Worm (Caenorhabditis elegans) whole organism, midembryonic: Measurements from ENCODE around the gene unc-25.

Experiments
- T22C8.4 ChIP-seq: fragments of 200-800 bp; sonication (Bioruptor generic); IDR thresholded peaks from 2 replicates; pipeline ENCODE4 v1.3.6; 2022; ENCODE audit warnings: missing genetic modification characterization, missing compliant biosample characterization
- cog-1 ChIP-seq: sonication (generic microtip); optimal IDR thresholded peaks from 2 replicates; lab custom pipeline; 2016; ENCODE audit warnings: missing genetic modification characterization, missing compliant biosample characterization
- flt-1 ChIP-seq: fragments of 200-800 bp; sonication (Bioruptor generic); IDR thresholded peaks from 2 replicates; pipeline ENCODE4 v1.3.6; 2022; ENCODE audit warnings: missing genetic modification characterization, missing compliant biosample characterization
- klf-2 ChIP-seq: fragments of 200-800 bp; sonication (Bioruptor generic); conservative IDR thresholded peaks from 2 replicates; pipeline ENCODE4 v1.3.6; 2022; ENCODE audit warnings: missing genetic modification reagents, missing genetic modification characterization, missing compliant biosample characterization
- med-1 ChIP-seq: sonication (generic microtip); optimal IDR thresholded peaks from 2 replicates; lab custom pipeline; 2017; ENCODE audit warnings: missing genetic modification characterization, mild to moderate bottlenecking, missing compliant biosample characterization, antibody characterized with exemption, missing genetic modification reagents; ENCODE audit not compliant: insufficient read depth
- ref-1 ChIP-seq: fragments of 200-800 bp; sonication (Bioruptor generic); conservative IDR thresholded peaks from 2 replicates; pipeline ENCODE4 v1.3.6; 2022; ENCODE audit warnings: missing genetic modification reagents, missing genetic modification characterization, missing compliant biosample characterization
- tab-1 ChIP-seq: fragments of 200-800 bp; sonication (Bioruptor generic); IDR thresholded peaks from 2 replicates; pipeline ENCODE4 v1.3.6; 2022; ENCODE audit warnings: missing genetic modification characterization, missing compliant biosample characterization
- ztf-23 ChIP-seq: fragments of 200-800 bp; sonication (Bioruptor generic); IDR thresholded peaks from 2 replicates; pipeline ENCODE4 v1.3.6; 2022; ENCODE audit warnings: missing genetic modification reagents, missing genetic modification characterization, missing compliant biosample characterization
- ztf-29 ChIP-seq: fragments of 200-800 bp; sonication (Bioruptor generic); IDR thresholded peaks from 2 replicates; pipeline ENCODE4 v1.3.6; 2022; ENCODE audit warnings: missing genetic modification reagents, missing genetic modification characterization, missing compliant biosample characterization

unc-25 gene

ce11 chrIII:12934417-12934816 is 8.0 kb upstream of the unc-25 start, which contains the start of gene epg-3:
epg-3 (plus strand) TSS chrIII:12934717.
- TF ChIP-seq ztf-23 (GFP tag; lab: Robert Waterston, UW) (no peak), ref-1 (GFP tag; lab: Robert Waterston, UW) (no peak), flt-1 (GFP tag; lab: Robert Waterston, UW) (no peak), cog-1 (tag; lab: Kevin White, UChicago) (no peak), ztf-29 (no peak), T22C8.4 (GFP tag; lab: Robert Waterston, UW) (no peak)

DNA sequence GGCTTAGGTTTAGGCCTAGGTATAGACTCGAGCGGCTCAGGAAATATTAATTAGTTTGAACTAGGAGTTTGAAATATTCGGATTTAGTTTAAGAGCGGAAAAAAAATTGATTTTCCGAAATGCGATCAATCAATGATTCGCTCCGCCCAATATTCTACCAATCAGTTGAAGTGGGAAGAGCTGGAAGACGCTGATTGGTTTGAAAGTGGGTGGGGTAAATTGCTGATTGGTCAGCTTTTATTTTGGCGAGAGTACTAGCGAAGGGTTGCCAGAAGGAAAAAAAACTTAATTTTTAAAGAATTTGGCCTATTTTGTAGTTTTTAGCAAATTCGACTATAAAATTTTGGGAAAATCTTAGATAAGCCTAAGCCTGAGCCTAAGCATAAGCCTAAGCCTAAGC is 1.6 kb downstream of the unc-25 start:
- TF ChIP-seq ref-1 (GFP tag; lab: Robert Waterston, UW) (no peak), tab-1 (GFP tag; lab: Robert Waterston, UW) (no peak), med-1 (GFP tag; lab: Kevin White, UChicago) (no peak), T22C8.4 (GFP tag; lab: Robert Waterston, UW) (no peak), ztf-29 (no peak), klf-2 (GFP tag; lab: Robert Waterston, UW) (no peak), cog-1 (tag; lab: Kevin White, UChicago) (no peak), ztf-23 (GFP tag; lab: Robert Waterston, UW) (no peak), flt-1 (GFP tag; lab: Robert Waterston, UW) (no peak)

DNA sequence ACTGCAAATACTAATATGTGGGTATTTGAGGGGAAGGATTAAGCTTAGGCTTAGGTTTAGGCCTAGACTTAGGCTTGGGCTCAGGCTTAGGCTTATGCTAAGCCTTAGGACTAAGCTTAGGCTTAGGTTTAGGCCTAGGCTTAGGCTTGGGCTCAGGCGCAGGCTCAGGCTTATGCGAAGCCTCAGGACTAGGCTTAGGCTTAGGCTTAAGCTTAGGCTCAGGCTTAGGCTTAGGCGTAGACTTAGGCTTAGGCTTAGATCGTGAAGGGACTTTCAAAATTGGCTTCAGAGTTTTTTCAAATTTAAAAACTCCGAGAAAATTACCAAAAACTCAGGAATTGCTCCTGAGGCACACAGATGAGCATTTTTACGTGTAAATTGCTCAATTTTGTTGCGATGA is 2.6 kb downstream of the unc-25 start:
- TF ChIP-seq flt-1 (GFP tag; lab: Robert Waterston, UW): no peak
- TF ChIP-seq ztf-23 (GFP tag; lab: Robert Waterston, UW): no peak
- TF ChIP-seq T22C8.4 (GFP tag; lab: Robert Waterston, UW): no peak
- TF ChIP-seq ztf-29: peak; percentile 58; the same call in 1 of the 2 replicates
- no peak for TF ChIP-seq klf-2 (GFP tag; lab: Robert Waterston, UW)
- no peak for TF ChIP-seq tab-1 (GFP tag; lab: Robert Waterston, UW)
- no peak for TF ChIP-seq cog-1 (tag; lab: Kevin White, UChicago)

DNA sequence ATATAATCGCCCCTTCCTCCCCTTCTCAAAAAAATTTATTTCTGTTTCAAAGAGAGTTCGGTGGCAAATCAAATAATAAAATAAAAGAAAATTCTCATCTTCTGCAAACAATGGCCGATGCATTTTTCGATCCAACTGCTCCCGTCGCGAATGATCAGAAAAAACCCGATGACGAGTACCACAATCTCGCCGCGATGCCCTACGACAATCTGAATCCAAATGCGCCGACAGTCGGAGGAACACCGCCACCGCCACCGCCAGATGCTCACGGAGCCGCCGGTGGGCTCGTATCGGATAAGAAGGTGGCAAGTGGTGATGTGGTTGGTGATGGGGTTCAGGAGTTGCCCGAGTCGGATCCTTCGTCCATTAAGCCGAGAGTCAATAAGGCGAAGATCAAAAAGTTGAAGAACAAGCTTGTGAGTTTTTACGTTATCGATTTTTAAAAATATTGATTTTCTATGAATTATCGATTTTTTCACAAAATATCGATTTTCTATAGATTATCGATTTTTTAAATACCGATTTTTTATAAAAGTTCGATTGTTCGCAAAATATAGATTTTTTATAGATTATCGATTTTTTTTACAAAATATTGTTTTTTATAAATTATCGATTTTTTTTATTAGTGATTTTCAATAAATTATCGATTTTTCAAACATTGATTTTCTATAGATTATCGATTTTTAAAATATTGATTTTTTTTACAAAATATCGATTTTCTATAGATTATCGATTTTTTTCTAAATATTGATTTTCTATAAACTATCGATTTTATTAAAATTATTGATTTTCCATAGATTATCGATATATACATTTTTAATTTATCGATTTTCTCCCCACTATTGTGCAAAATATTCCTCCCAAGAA is 9.1 kb downstream of the unc-25 start, which contains the start of gene Y39E4A.1:
TSS of gene Y39E4A.1 (plus strand) at position 51 of the 867 bp plus-strand sequence.
- TF ChIP-seq ref-1 (GFP tag; lab: Robert Waterston, UW) (no peak), T22C8.4 (GFP tag; lab: Robert Waterston, UW) (peak; percentile 87)

ce11 chrIII:12952615-12953014 is 10.2 kb downstream of the unc-25 start:
- TF ChIP-seq T22C8.4 (GFP tag; lab: Robert Waterston, UW) (peak; percentile 24), klf-2 (GFP tag; lab: Robert Waterston, UW) (no peak)

ce11 chrIII:12959286-12959685 is 16.8 kb downstream of the unc-25 start:
- TF ChIP-seq T22C8.4 (GFP tag; lab: Robert Waterston, UW) (no peak), ztf-29 (no peak), med-1 (GFP tag; lab: Kevin White, UChicago) (no peak), tab-1 (GFP tag; lab: Robert Waterston, UW) (no peak), flt-1 (GFP tag; lab: Robert Waterston, UW) (no peak), ztf-23 (GFP tag; lab: Robert Waterston, UW) (no peak), ref-1 (GFP tag; lab: Robert Waterston, UW) (no peak), klf-2 (GFP tag; lab: Robert Waterston, UW) (no peak), cog-1 (tag; lab: Kevin White, UChicago) (no peak)

DNA sequence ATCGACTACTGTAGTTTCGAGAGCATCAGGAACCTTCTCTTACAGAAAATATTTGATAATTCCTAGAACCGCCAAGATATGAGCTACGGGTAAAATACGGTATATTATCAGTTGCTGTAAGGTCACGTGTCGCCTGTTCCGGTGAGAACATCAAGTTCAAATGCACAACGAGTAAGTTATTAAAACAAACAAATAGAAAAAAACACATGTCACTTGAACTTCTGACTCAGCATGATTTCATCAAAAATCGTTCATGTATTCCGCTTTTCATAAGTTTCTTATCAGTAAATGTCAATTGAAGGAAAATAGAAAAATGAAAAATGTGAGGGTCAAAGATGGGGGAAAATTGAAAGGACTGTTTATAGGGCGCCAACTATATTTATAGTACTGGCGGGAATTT is 18.3 kb downstream of the unc-25 start:
- TF ChIP-seq ztf-29: no peak
- TF ChIP-seq ref-1 (GFP tag; lab: Robert Waterston, UW): no peak
- TF ChIP-seq flt-1 (GFP tag; lab: Robert Waterston, UW): no peak
- TF ChIP-seq tab-1 (GFP tag; lab: Robert Waterston, UW): no peak
- TF ChIP-seq ztf-23 (GFP tag; lab: Robert Waterston, UW): no peak
- no peak for TF ChIP-seq T22C8.4 (GFP tag; lab: Robert Waterston, UW)
- TF ChIP-seq med-1 (GFP tag; lab: Kevin White, UChicago): no peak
- no peak for TF ChIP-seq cog-1 (tag; lab: Kevin White, UChicago)
- TF ChIP-seq klf-2 (GFP tag; lab: Robert Waterston, UW): no peak

DNA sequence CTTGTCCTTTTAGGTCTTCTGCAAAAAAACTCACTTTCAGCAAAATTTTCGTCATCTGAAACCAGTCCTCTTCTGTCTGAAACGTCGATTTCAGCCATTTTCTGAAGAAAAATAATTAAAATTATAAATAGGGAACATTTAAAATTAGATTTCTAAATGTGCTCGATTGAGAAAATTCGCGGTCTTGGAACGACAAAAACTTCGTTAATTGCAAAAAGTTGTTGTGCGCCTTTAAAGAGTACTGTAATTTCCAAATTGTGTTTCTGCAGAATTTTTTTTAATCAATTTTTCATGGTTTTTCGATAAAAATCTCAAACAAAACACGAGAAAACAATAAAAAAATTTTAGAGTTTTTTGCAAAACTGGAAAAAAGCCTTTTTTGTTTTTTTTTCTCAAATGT is 24.4 kb downstream of the unc-25 start, which contains the start of gene ttm-1:
TSS of gene ttm-1 (minus strand) at position 101 of the 400 bp plus-strand sequence.
- TF ChIP-seq ref-1 (GFP tag; lab: Robert Waterston, UW) (no peak), T22C8.4 (GFP tag; lab: Robert Waterston, UW) (no peak), flt-1 (GFP tag; lab: Robert Waterston, UW) (no peak), tab-1 (GFP tag; lab: Robert Waterston, UW) (no peak), med-1 (GFP tag; lab: Kevin White, UChicago) (no peak), ztf-29 (no peak), cog-1 (tag; lab: Kevin White, UChicago) (no peak), ztf-23 (GFP tag; lab: Robert Waterston, UW) (no peak), klf-2 (GFP tag; lab: Robert Waterston, UW) (no peak)

DNA sequence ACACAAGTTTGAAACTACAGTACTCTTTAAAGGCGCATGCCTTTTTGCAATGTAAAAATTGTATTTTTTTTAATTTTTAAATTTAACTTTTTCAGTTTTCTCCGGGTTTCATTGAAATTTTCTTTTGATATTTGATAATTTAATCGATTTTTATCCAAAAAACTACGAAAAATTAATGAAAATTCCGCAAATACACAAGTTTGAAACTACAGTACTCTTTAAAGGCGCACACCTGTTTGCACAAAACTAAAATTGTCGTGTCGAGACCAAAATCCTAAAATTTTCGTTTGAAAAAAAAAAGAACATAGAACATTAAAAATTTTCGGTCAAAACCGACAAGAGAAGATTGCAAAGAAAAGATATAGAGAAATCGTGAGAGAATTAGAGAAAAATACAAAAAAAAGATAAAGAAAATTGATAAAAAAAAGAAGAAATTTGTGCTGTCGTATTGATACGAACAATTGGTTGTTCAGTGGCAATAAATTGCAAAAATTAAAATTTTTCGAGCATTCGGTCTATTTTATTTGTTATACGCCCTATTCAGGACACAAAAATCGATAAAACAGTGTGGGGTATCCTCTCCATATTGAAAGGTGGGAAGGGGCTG is 25.1 kb downstream of the unc-25 start:
- TF ChIP-seq ref-1 (GFP tag; lab: Robert Waterston, UW) (no peak), T22C8.4 (GFP tag; lab: Robert Waterston, UW) (peak; percentile 66; the same call in 1 of the 2 replicates), ztf-23 (GFP tag; lab: Robert Waterston, UW) (no peak), cog-1 (tag; lab: Kevin White, UChicago) (no peak)
